Worm (Caenorhabditis elegans) whole organism, L3 larva: Measurements from ENCODE around the gene fbxb-14.

Experiments used
- R02D3.7 ChIP-seq: fragments of 150-350 bp; optimal IDR thresholded peaks from 2 replicates; lab custom pipeline; 2014; ENCODE audit warnings: missing biosample characterization, missing genetic modification characterization
- ZK546.5 ChIP-seq: sonication (generic microtip); optimal IDR thresholded peaks from 2 replicates; lab custom pipeline; 2017; ENCODE audit warnings: missing biosample characterization, missing genetic modification characterization
- aly-2 ChIP-seq: fragments of 150-350 bp; optimal IDR thresholded peaks from 2 replicates; lab custom pipeline; 2014; ENCODE audit warnings: missing biosample characterization, missing genetic modification characterization
- ama-1 ChIP-seq: fragments of 150-350 bp; optimal IDR thresholded peaks from 2 replicates; lab custom pipeline; 2018
- ceh-16 ChIP-seq: sonication (generic microtip); optimal IDR thresholded peaks from 2 replicates; lab custom pipeline; 2017; ENCODE audit warnings: missing biosample characterization, missing genetic modification characterization
- ceh-28 ChIP-seq: fragments of 150-350 bp; optimal IDR thresholded peaks from 2 replicates; lab custom pipeline; 2014; ENCODE audit warnings: missing biosample characterization, missing genetic modification reagents, missing genetic modification characterization
- ceh-82 ChIP-seq: fragments of 150-350 bp; optimal IDR thresholded peaks from 2 replicates; lab custom pipeline; 2014; ENCODE audit warnings: missing biosample characterization, missing genetic modification characterization
- ceh-9 ChIP-seq: sonication (generic microtip); optimal IDR thresholded peaks from 2 replicates; lab custom pipeline; 2018; ENCODE audit warnings: missing biosample characterization, missing genetic modification characterization
- egl-27 ChIP-seq: sonication (generic microtip); optimal IDR thresholded peaks from 4 replicates; lab custom pipeline; 2017; ENCODE audit warnings: missing biosample characterization, missing genetic modification reagents, missing genetic modification characterization
- egl-5 ChIP-seq: fragments of 150-350 bp; optimal IDR thresholded peaks from 2 replicates; lab custom pipeline; 2017; ENCODE audit warnings: missing biosample characterization, missing genetic modification reagents, missing genetic modification characterization, inconsistent platforms
- elt-1 ChIP-seq: fragments of 150-350 bp; optimal IDR thresholded peaks from 2 replicates; lab custom pipeline; 2014; ENCODE audit warnings: missing biosample characterization, missing genetic modification characterization
- eor-1 ChIP-seq, 2 experiments: fragments of 150-350 bp; optimal IDR thresholded peaks; 2 replicates each; lab custom pipeline; 2014 to 2018; ENCODE audit warnings: missing biosample characterization in 2 of 2, missing genetic modification characterization in 2 of 2
- fkh-2 ChIP-seq: fragments of 150-350 bp; optimal IDR thresholded peaks from 2 replicates; lab custom pipeline; 2014; ENCODE audit warnings: missing biosample characterization, missing genetic modification reagents, missing genetic modification characterization
- fos-1 ChIP-seq: fragments of 150-350 bp; optimal IDR thresholded peaks from 2 replicates; lab custom pipeline; 2014; ENCODE audit warnings: missing biosample characterization, missing genetic modification characterization
- hmg-11 ChIP-seq: sonication (generic microtip); optimal IDR thresholded peaks from 2 replicates; lab custom pipeline; 2016; ENCODE audit warnings: missing genetic modification characterization, missing compliant biosample characterization
- jun-1 ChIP-seq: fragments of 150-350 bp; optimal IDR thresholded peaks from 2 replicates; lab custom pipeline; 2014; ENCODE audit warnings: missing biosample characterization, missing genetic modification reagents, missing genetic modification characterization
- lin-15B ChIP-seq: fragments of 150-350 bp; optimal IDR thresholded peaks from 2 replicates; lab custom pipeline; 2014; ENCODE audit warnings: missing biosample characterization, missing genetic modification characterization
- lin-39 ChIP-seq: fragments of 150-350 bp; optimal IDR thresholded peaks from 2 replicates; lab custom pipeline; 2018; ENCODE audit warnings: missing biosample characterization, missing genetic modification reagents, missing genetic modification characterization
- lsy-12 ChIP-seq: sonication (generic microtip); optimal IDR thresholded peaks from 2 replicates; lab custom pipeline; 2016; ENCODE audit warnings: mild to moderate bottlenecking, missing genetic modification characterization, missing compliant biosample characterization
- mml-1 ChIP-seq: fragments of 150-350 bp; sonication (generic microtip); optimal IDR thresholded peaks from 3 replicates; lab custom pipeline; 2014; ENCODE audit warnings: missing biosample characterization, missing genetic modification characterization
- nfya-1 ChIP-seq: sonication (generic microtip); optimal IDR thresholded peaks from 2 replicates; lab custom pipeline; 2017; ENCODE audit warnings: missing genetic modification characterization, mild to moderate bottlenecking, missing compliant biosample characterization, antibody characterized with exemption, moderate library complexity; ENCODE audit not compliant: insufficient read depth
- nhr-11 ChIP-seq: fragments of 150-350 bp; optimal IDR thresholded peaks from 2 replicates; lab custom pipeline; 2014; ENCODE audit warnings: missing biosample characterization, missing genetic modification characterization
- nhr-12 ChIP-seq: fragments of 150-350 bp; optimal IDR thresholded peaks from 2 replicates; lab custom pipeline; 2014; ENCODE audit warnings: missing biosample characterization, missing genetic modification characterization
- nhr-23 ChIP-seq: fragments of 150-350 bp; optimal IDR thresholded peaks from 2 replicates; lab custom pipeline; 2014; ENCODE audit warnings: missing biosample characterization, missing genetic modification reagents, missing genetic modification characterization
- nhr-237 ChIP-seq: fragments of 150-350 bp; optimal IDR thresholded peaks from 2 replicates; lab custom pipeline; 2014; ENCODE audit warnings: missing biosample characterization, missing genetic modification characterization
- nhr-25 ChIP-seq: sonication (generic microtip); optimal IDR thresholded peaks from 2 replicates; lab custom pipeline; 2017; ENCODE audit warnings: missing biosample characterization, missing genetic modification characterization
- nhr-28 ChIP-seq: fragments of 150-350 bp; optimal IDR thresholded peaks from 2 replicates; lab custom pipeline; 2014; ENCODE audit warnings: missing biosample characterization, missing genetic modification characterization
- nhr-67 ChIP-seq: fragments of 150-350 bp; optimal IDR thresholded peaks from 2 replicates; lab custom pipeline; 2014; ENCODE audit warnings: missing biosample characterization, missing genetic modification characterization
- nhr-76 ChIP-seq: fragments of 150-350 bp; sonication (generic microtip); optimal IDR thresholded peaks from 5 replicates; lab custom pipeline; 2014; ENCODE audit warnings: missing biosample characterization, missing genetic modification characterization
- pha-4 ChIP-seq: fragments of 150-350 bp; optimal IDR thresholded peaks from 2 replicates; lab custom pipeline; 2014; ENCODE audit warnings: missing biosample characterization, missing genetic modification reagents, missing genetic modification characterization
- pqm-1 ChIP-seq: fragments of 150-350 bp; optimal IDR thresholded peaks from 2 replicates; lab custom pipeline; 2017; ENCODE audit warnings: missing biosample characterization, missing genetic modification characterization, inconsistent platforms
- sea-2 ChIP-seq: fragments of 150-350 bp; sonication (generic microtip); optimal IDR thresholded peaks from 4 replicates; lab custom pipeline; 2014; ENCODE audit warnings: missing biosample characterization, missing genetic modification reagents, missing genetic modification characterization
- skn-1 ChIP-seq: fragments of 150-350 bp; optimal IDR thresholded peaks from 2 replicates; lab custom pipeline; 2014; ENCODE audit warnings: missing biosample characterization, missing genetic modification characterization
- tbx-2 ChIP-seq: sonication (generic microtip); optimal IDR thresholded peaks from 2 replicates; lab custom pipeline; 2016; ENCODE audit warnings: mild to moderate bottlenecking, missing genetic modification characterization, missing compliant biosample characterization
- unc-39 ChIP-seq: sonication (generic microtip); optimal IDR thresholded peaks from 4 replicates; lab custom pipeline; 2017; ENCODE audit warnings: missing biosample characterization, missing genetic modification characterization
- unc-62 ChIP-seq: fragments of 150-350 bp; sonication (generic microtip); optimal IDR thresholded peaks from 4 replicates; lab custom pipeline; 2014; ENCODE audit warnings: missing biosample characterization, missing genetic modification reagents, missing genetic modification characterization
- zag-1 ChIP-seq: fragments of 150-350 bp; optimal IDR thresholded peaks from 2 replicates; lab custom pipeline; 2014; ENCODE audit warnings: missing biosample characterization, missing genetic modification characterization
- ztf-11 ChIP-seq: fragments of 150-350 bp; optimal IDR thresholded peaks from 2 replicates; lab custom pipeline; 2014; ENCODE audit warnings: missing biosample characterization, missing genetic modification characterization

The fbxb-14 gene

DNA sequence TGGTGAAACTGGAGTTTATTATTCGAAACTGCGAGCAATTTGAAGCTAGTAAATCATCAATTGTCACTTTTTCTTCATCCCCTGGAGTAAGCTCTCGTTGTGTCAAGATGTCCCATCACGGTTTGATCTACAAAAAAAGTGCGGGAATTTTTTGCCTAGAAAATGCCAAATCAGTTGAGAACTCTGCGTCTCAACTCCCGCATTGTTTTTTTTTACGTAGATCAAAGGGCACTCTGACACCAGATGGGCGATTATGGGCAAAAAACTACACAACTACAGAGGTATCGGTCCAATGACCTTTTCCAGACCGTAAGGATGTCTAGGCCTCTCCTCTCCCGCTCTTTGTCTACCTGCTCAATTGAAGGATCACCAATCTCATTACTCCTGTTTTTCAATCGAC, 5.0 kb upstream of the fbxb-14 start, which contains the start of gene fbxb-34:
Gene fbxb-34 (plus strand): TSS at position 301 of the 400 bp plus-strand sequence.
- TF ChIP-seq tbx-2 (tag; lab: Kevin White, UChicago): no peak
- TF ChIP-seq nhr-67 (tag; lab: Kevin White, UChicago): no peak
- TF ChIP-seq ztf-11 (tag; lab: Kevin White, UChicago): no peak
- TF ChIP-seq elt-1: no peak
- TF ChIP-seq nhr-237 (tag; lab: Kevin White, UChicago): no peak
- TF ChIP-seq unc-39: no peak
- TF ChIP-seq sea-2 (GFP tag; lab: Kevin White, UChicago): no peak
- no peak for TF ChIP-seq ceh-16 (tag; lab: Kevin White, UChicago)
- no peak for TF ChIP-seq lin-15B
- TF ChIP-seq nhr-23 (tag; lab: Kevin White, UChicago): no peak
- TF ChIP-seq nhr-11 (tag; lab: Kevin White, UChicago): no peak
- no peak for TF ChIP-seq R02D3.7 (tag; lab: Kevin White, UChicago)

DNA sequence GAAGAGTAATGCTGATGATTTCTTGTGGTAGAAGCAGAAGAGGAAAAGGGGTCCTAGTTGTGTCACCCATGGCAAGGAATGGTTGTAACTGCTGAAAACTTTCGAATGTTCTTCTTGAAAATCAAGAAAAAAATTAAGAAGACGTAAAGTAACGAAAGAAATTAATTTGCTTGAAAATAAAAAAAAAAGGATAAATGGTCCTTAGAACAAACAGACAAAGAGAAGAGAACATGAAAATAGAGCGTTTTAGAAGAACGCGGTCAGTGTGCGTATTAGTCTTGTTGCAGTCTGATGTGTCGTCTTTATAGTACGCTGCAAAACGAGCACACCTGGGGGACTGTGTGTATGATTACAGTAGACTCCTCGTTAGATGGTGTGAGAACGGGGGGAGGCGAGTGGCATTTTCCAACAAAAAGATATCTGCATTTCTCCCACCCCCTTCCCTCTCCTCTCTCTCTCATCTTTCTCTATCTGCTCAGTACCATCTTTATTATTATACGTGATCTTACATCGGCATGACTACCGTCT, 1.8 kb upstream of the fbxb-14 start, which contains the start of the genes W08F4.12 and W08F4.13:
Gene W08F4.12 (minus strand): TSS at position 101 of the 528 bp plus-strand sequence.
Gene W08F4.13 (plus strand): TSS at position 478 of the 528 bp plus-strand sequence.
- TF ChIP-seq unc-62 (GFP tag; lab: Kevin White, UChicago) (no peak), ceh-82 (tag; lab: Kevin White, UChicago) (no peak), ceh-16 (tag; lab: Kevin White, UChicago) (no peak), R02D3.7 (tag; lab: Kevin White, UChicago) (no peak), hmg-11 (no peak), egl-5 (tag; lab: Kevin White, UChicago) (no peak), jun-1 (tag; lab: Kevin White, UChicago) (no peak), lsy-12 (tag; lab: Kevin White, UChicago) (no peak), nfya-1 (tag; lab: Kevin White, UChicago) (no peak), egl-27 (tag; lab: Kevin White, UChicago) (no peak), ZK546.5 (tag; lab: Kevin White, UChicago) (no peak), nhr-237 (tag; lab: Kevin White, UChicago) (no peak), nhr-23 (tag; lab: Kevin White, UChicago) (no peak), elt-1 (no peak)
- TF ChIP-seq, all 47 proteins: peak for 0

DNA sequence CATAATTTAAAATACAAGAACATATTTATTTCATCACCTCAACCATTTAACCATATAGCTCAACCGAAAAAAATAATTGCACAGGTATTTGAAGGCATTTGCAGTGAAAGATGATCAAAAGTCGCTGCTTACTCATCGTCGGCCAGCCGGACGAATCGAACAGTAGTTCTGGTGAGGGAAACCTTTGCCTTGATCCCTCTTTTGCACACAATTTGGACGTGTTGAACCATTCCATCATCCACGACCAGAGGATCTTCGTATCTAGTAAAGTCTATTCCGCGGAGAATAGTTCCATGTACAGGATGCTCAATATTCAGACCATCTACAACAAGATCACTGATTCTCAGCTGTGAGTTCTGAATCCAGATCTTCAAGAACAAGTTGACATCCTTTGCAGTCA, 566 bp downstream of the fbxb-14 start:
- TF ChIP-seq aly-2 (tag; lab: Kevin White, UChicago): no peak
- no peak for TF ChIP-seq hmg-11
- TF ChIP-seq ceh-9 (tag; lab: Kevin White, UChicago): no peak
- no peak for TF ChIP-seq jun-1 (tag; lab: Kevin White, UChicago)
- no peak for TF ChIP-seq pqm-1 (tag; lab: Kevin White, UChicago)
- TF ChIP-seq tbx-2 (tag; lab: Kevin White, UChicago): no peak
- TF ChIP-seq nhr-25 (tag; lab: Kevin White, UChicago): no peak
- TF ChIP-seq skn-1: no peak
- TF ChIP-seq lsy-12 (tag; lab: Kevin White, UChicago): no peak
- TF ChIP-seq lin-39 (tag; lab: Kevin White, UChicago): no peak
- TF ChIP-seq nhr-76 (tag; lab: Kevin White, UChicago): no peak
- TF ChIP-seq, all 47 proteins: peak for 0

DNA sequence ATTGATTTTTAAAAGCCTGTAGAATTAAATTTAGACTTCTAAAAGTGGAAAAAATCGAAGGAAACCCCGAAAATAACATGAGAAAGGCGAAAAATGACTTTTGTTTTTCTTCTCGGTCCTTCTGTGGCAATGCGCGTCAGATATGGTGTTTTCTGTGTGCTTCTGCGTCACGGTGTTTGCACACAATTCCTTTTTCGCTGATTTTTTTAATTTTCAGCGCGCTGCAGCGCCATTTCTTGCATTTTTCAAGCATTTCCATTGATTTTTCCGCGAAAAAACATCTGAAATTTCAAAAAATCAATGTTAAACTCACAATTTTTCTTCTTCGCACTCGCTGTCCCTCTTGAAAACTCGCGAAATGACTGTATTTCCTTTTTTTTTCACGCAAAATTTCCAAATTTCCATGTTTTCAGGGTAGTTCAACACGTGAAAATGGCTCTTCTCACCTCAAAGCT, 2.3 kb downstream of the fbxb-14 start, which contains the start of the genes cdc-37 and W08F4.3:
Gene cdc-37 (minus strand): TSS at position 405 of the 455 bp plus-strand sequence.
Gene W08F4.3 (plus strand): TSS at position 414 of the 455 bp plus-strand sequence.
- TF ChIP-seq nhr-28: no peak
- peak; percentile 16 for TF ChIP-seq lin-15B
- peak; percentile 44 for TF ChIP-seq hmg-11

DNA sequence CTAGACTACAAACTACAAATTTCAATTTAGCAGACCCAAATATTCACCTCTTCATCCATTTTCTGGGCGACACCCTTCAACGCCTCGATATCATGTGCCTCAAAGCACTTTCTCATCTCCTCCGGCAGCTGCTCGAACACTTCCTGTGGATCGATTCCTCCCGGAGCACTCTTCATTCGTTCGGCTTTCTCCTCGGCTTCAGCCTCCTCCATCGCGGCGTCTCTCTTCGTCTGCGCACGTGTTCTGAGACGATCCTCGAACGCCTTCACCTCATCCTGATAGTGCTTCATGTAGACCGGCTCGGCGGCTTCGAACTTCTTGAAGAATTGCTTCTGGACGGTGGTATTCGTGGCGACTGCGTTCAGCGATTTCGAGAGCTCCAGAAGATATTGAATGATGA, 3.7 kb downstream of the fbxb-14 start:
- TF ChIP-seq mml-1: no peak
- no peak for TF ChIP-seq pqm-1 (tag; lab: Kevin White, UChicago)
- TF ChIP-seq egl-27 (tag; lab: Kevin White, UChicago): no peak

DNA sequence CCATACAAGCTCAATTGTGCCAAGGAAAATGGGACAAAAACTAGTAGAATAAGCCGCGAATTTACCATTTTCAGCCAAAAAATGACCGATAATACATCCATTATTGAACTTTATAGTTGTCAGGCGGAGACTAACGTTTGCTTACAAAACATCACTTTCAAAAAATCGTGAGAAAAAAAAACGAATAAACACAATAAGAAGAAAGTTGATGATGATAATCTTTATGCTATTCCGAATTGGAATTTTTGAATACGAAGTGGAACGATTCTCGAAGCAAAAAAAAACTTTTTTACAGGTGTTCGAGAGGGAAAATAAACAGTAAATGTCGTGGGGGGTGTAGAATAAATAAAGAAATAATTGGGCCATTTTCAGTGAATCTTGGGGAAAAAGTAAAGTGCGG, 4.9 kb downstream of the fbxb-14 start, which contains the start of gene W08F4.7:
Gene W08F4.7 (minus strand): TSS at position 101 of the 400 bp plus-strand sequence.
- TF ChIP-seq fkh-2 (tag; lab: Kevin White, UChicago) (no peak), pha-4 (tag; lab: Kevin White, UChicago) (no peak), lin-15B (no peak), zag-1 (no peak), ceh-82 (tag; lab: Kevin White, UChicago) (no peak), nhr-11 (tag; lab: Kevin White, UChicago) (no peak), ama-1 (lab: Kevin White, UChicago) (no peak), eor-1 (tag; optimal IDR thresholded peaks at IDR 0.05; lab: Kevin White, UChicago) (no peak), ceh-28 (tag; lab: Kevin White, UChicago) (no peak), nhr-25 (tag; lab: Kevin White, UChicago) (no peak), egl-5 (tag; lab: Kevin White, UChicago) (no peak), skn-1 (no peak), sea-2 (GFP tag; lab: Kevin White, UChicago) (no peak), pqm-1 (tag; lab: Kevin White, UChicago) (no peak), nhr-12 (tag; lab: Kevin White, UChicago) (no peak), fos-1 (tag; lab: Kevin White, UChicago) (no peak), nhr-28 (no peak), egl-27 (tag; lab: Kevin White, UChicago) (no peak), ztf-11 (tag; lab: Kevin White, UChicago) (no peak)
